Fruit fly (Drosophila melanogaster): Measurements from ENCODE around the gene CG7519.

CG7519 gene

DNA sequence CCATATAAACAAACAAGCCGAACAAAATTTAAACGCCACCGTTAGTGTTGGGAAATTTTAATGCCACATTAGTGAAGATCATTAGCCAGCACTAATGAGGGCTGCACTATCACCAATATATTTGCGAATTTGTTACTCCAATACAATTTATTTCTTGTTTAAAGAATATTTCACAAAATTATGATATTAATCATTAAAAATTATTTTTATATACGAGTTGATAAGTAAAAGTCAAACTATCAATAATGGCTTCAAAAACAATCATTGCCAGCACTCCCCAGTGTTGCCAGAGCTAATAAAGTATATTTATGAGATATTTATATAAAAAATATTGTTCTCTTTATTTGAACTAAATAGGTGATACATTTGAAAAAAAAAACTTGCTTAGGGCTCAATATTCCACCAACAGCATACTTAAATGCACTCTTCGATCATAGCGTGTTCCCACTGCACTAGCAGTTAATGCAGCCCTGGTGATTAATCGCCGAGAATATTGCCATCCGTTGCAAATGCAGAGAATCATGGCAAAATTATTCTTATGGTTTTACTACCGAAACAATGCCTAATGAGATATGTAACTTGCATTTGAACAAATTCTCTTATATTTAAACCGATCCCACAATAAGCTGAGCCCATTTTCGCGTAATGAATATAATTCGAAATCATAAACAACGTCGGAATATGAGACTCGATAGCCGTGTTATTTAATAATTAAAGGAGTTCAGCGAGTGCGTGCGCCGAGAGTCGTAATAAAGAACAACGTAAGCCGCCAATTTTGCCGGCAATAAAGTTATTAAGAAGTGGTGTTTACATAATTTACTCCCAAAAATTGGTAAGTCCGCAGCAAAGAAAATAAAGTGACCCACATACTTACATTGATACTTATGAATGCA, 23.2 kb downstream of the CG7519 start, which contains the start of the genes SAK and Cdk12 (continued):
- TF ChIP-seq net (GFP tag; optimal IDR thresholded peaks at IDR 0.05) (peak; percentile 80), CG11902 (GFP tag; optimal IDR thresholded peaks at IDR 0.05) (peak; percentile 84), eg (GFP tag; IDR thresholded peaks at IDR 0.05) (peak; percentile 83), salr (GFP tag; optimal IDR thresholded peaks at IDR 0.05) (peak; percentile 26 to 84), OdsH (GFP tag; optimal IDR thresholded peaks at IDR 0.05) (peak; percentile 88), Eip78C (GFP tag) (peak; percentile 92), CG6163 (GFP tag; IDR thresholded peaks at IDR 0.05) (peak; percentile 79), dac (GFP tag; optimal IDR thresholded peaks at IDR 0.05) (peak; percentile 66), Smox (GFP tag; optimal IDR thresholded peaks at IDR 0.05) (peak; percentile 77), CG10669 (GFP tag; optimal IDR thresholded peaks at IDR 0.05) (peak; percentile 78), Eip75B (GFP tag; optimal IDR thresholded peaks at IDR 0.05) (peak; percentile 66), Ets96B (tag; optimal IDR thresholded peaks at IDR 0.05) (peak; percentile 72), Hr4 (GFP tag; optimal IDR thresholded peaks at IDR 0.05) (peak; percentile 77), vri (GFP tag; optimal IDR thresholded peaks at IDR 0.05) (peak; percentile 23), CG8632 (GFP tag; optimal IDR thresholded peaks at IDR 0.05) (peak; percentile 81), CG31627 (GFP tag; optimal IDR thresholded peaks at IDR 0.05) (peak; percentile 72), CG3919 (GFP tag; optimal IDR thresholded peaks at IDR 0.05) (peak; percentile 85), Ets21C (GFP tag; optimal IDR thresholded peaks at IDR 0.05) (peak; percentile 70), CG32006 (GFP tag; optimal IDR thresholded peaks at IDR 0.05) (peak; percentile 89)

DNA sequence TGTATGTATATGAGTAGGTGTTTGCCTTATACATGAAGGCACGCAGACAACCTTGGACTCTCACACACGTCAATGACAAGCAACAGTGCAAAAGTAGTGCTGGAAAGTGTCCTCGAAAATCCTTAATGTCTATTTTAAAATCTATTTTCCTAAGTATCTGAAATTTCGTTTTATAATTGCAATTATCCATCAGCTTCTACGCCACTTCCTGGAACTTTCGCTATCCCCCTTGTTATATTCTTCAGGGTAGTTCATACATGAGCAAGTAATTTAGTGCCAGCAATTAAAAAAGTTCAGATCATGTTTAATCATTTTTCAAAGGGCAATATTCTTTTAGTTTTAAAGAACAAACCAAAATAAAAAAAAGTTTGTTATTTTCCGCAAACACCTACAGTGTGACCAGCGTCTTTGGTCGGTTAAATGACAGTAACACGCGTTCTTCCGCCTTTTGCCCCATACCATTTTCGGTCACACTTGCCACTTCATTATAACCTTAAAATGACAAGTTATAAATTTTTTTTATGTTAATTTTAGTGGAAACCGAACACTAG, 23.9 kb downstream of the CG7519 start:
- TF ChIP-seq lz (GFP tag; optimal IDR thresholded peaks at IDR 0.05) (peak; percentile 40), Eip78C (GFP tag) (peak; percentile 48), CG7368 (GFP tag; optimal IDR thresholded peaks at IDR 0.05) (peak; percentile 36), CG8119 (GFP tag; IDR thresholded peaks at IDR 0.05) (no peak), CG34406 (GFP tag; optimal IDR thresholded peaks at IDR 0.05) (no peak), CG6808 (GFP tag; optimal IDR thresholded peaks at IDR 0.05) (peak; percentile 7), Hr4 (GFP tag; optimal IDR thresholded peaks at IDR 0.05) (peak; percentile 60), CG10631 (GFP tag; optimal IDR thresholded peaks at IDR 0.05) (peak; percentile 50), pdm3 (GFP tag; optimal IDR thresholded peaks at IDR 0.05) (peak; percentile 64), CG10669 (GFP tag; optimal IDR thresholded peaks at IDR 0.05) (peak; percentile 5), Ets96B (tag; optimal IDR thresholded peaks at IDR 0.05) (peak; percentile 8), ss (GFP tag; optimal IDR thresholded peaks at IDR 0.05) (peak in 1 of 2 experiments; percentile 43), CG6792 (GFP tag; optimal IDR thresholded peaks at IDR 0.05) (peak; percentile 57), acj6 (GFP tag; optimal IDR thresholded peaks at IDR 0.05) (peak; percentile 31), CG8632 (GFP tag; optimal IDR thresholded peaks at IDR 0.05) (peak; percentile 45), Smox (GFP tag; optimal IDR thresholded peaks at IDR 0.05) (peak; percentile 50), Ets21C (GFP tag; optimal IDR thresholded peaks at IDR 0.05) (peak; percentile 12), Sox14 (GFP tag; optimal IDR thresholded peaks at IDR 0.05) (peak; percentile 55), eg (GFP tag; IDR thresholded peaks at IDR 0.05) (no peak), Met (GFP tag; optimal IDR thresholded peaks at IDR 0.05) (peak; percentile 46), Hr39 (GFP tag; optimal IDR thresholded peaks at IDR 0.05) (peak; percentile 54), vri (GFP tag; optimal IDR thresholded peaks at IDR 0.05) (no peak), net (GFP tag; optimal IDR thresholded peaks at IDR 0.05) (peak; percentile 25), Sox102F (GFP tag; optimal IDR thresholded peaks at IDR 0.05) (peak; percentile 56), Eip93F (GFP tag; optimal IDR thresholded peaks at IDR 0.05) (peak; percentile 43), Lpt (GFP tag; optimal IDR thresholded peaks at IDR 0.05) (peak; percentile 44), topi (GFP tag; optimal IDR thresholded peaks at IDR 0.05) (peak; percentile 52), CG3919 (GFP tag; optimal IDR thresholded peaks at IDR 0.05) (peak; percentile 32), achi (GFP tag; optimal IDR thresholded peaks at IDR 0.05) (peak; percentile 73), Sox15 (GFP tag; optimal IDR thresholded peaks at IDR 0.05) (no peak), CG11902 (GFP tag; optimal IDR thresholded peaks at IDR 0.05) (no peak), spab (GFP tag; optimal IDR thresholded peaks at IDR 0.05) (no peak), CG32006 (GFP tag; optimal IDR thresholded peaks at IDR 0.05) (peak; percentile 24), esn (GFP tag; optimal IDR thresholded peaks at IDR 0.05) (peak; percentile 60), CG3032 (tag; optimal IDR thresholded peaks at IDR 0.05) (peak; percentile 19), OdsH (GFP tag; optimal IDR thresholded peaks at IDR 0.05) (peak; percentile 49), Gug (GFP tag; IDR thresholded peaks at IDR 0.05) (no peak), dsx (GFP tag; optimal IDR thresholded peaks at IDR 0.05; ENCODE audit: poor library complexity, severe bottlenecking) (peak; percentile 23), CG6854 (GFP tag; optimal IDR thresholded peaks at IDR 0.05) (no peak), CG6276 (GFP tag; optimal IDR thresholded peaks at IDR 0.05) (no peak)

Data from whole organism, prepupa.